Worm (Caenorhabditis elegans): ENCODE results near the gene sre-26.
A peak's percentile ranks its signal among the peaks of the same experiment; 100 is the strongest.

sre-26 gene

ce11 chrII:12460602-12461453, 40.4 kb upstream of the sre-26 start, which contains the start of gene tag-280:
TSS of gene tag-280 (plus strand) at chrII:12460652.
- TF ChIP-seq egrh-3 (GFP tag; IDR thresholded peaks at IDR 0.05) (no peak), nhr-90 (tag; optimal IDR thresholded peaks at IDR 0.05) (no peak), ztf-28 (GFP tag; IDR thresholded peaks at IDR 0.05) (no peak), xnd-1 (tag; optimal IDR thresholded peaks at IDR 0.05) (peak; percentile 36), sea-2 (GFP tag; IDR thresholded peaks at IDR 0.05) (no peak), repo-1 (tag; optimal IDR thresholded peaks at IDR 0.05) (no peak), chd-7 (tag; optimal IDR thresholded peaks at IDR 0.05) (no peak), hlh-26 (GFP tag; conservative IDR thresholded peaks at IDR 0.05) (no peak), lin-54 (GFP tag; optimal IDR thresholded peaks at IDR 0.05) (no peak), lin-40 (tag; optimal IDR thresholded peaks at IDR 0.05) (no peak), ztf-3 (GFP tag; optimal IDR thresholded peaks at IDR 0.05) (no peak), akir-1 (GFP tag; optimal IDR thresholded peaks at IDR 0.05) (no peak), tbp1 (GFP tag; optimal IDR thresholded peaks at IDR 0.05) (no peak), F22D6.2 (tag; optimal IDR thresholded peaks at IDR 0.05) (no peak), lsl-1 (GFP tag; optimal IDR thresholded peaks at IDR 0.05) (peak; percentile 75), bed-1 (GFP tag; IDR thresholded peaks at IDR 0.05) (no peak), F33H1.4 (GFP tag; IDR thresholded peaks at IDR 0.05) (peak; percentile 66), madf-10 (tag; optimal IDR thresholded peaks at IDR 0.05) (no peak), rcor-1 (GFP tag; IDR thresholded peaks at IDR 0.05) (no peak), madf-6 (GFP tag; IDR thresholded peaks at IDR 0.05) (peak; percentile 61; the same call in 1 of the 2 replicates), ceh-79 (tag; optimal IDR thresholded peaks at IDR 0.05) (no peak), die-1 (tag; optimal IDR thresholded peaks at IDR 0.05) (no peak), hrde-1 (tag; optimal IDR thresholded peaks at IDR 0.05; ENCODE audit: borderline replicate concordance) (no peak), lsy-27 (tag; optimal IDR thresholded peaks at IDR 0.05; ENCODE audit: borderline replicate concordance, insufficient read depth) (no peak), C17E4.6 (GFP tag; IDR thresholded peaks at IDR 0.05) (no peak), egl-18 (GFP tag; IDR thresholded peaks at IDR 0.05) (no peak), ama-1 (optimal IDR thresholded peaks at IDR 0.05) (no peak), ama-1 (GFP tag; optimal IDR thresholded peaks at IDR 0.05) (no peak), ekl-4 (GFP tag; IDR thresholded peaks at IDR 0.05) (no peak), ztf-18 (tag; optimal IDR thresholded peaks at IDR 0.05) (no peak), nfya-1 (tag; optimal IDR thresholded peaks at IDR 0.05; ENCODE audit: borderline replicate concordance, insufficient read depth) (no peak)

ce11 chrII:12459422-12459821, 39.0 kb upstream of the sre-26 start, which contains the start of gene tag-281:
TSS of gene tag-281 (plus strand) at chrII:12459761.
- TF ChIP-seq madf-8 (GFP tag; conservative IDR thresholded peaks at IDR 0.05): peak; percentile 32; the same call in 1 of the 2 replicates
- peak; percentile 50; the same call in 1 of the 2 replicates for TF ChIP-seq Y53G8AR.9 (GFP tag; conservative IDR thresholded peaks at IDR 0.05)
- TF ChIP-seq egl-44 (GFP tag; IDR thresholded peaks at IDR 0.05): no peak
- TF ChIP-seq mcd-1 (GFP tag; IDR thresholded peaks at IDR 0.05): peak; percentile 98
- no peak for TF ChIP-seq C17E4.6 (GFP tag; IDR thresholded peaks at IDR 0.05)
- no peak for TF ChIP-seq chd-7 (tag; optimal IDR thresholded peaks at IDR 0.05)
- TF ChIP-seq ceh-79 (tag; optimal IDR thresholded peaks at IDR 0.05): no peak
- TF ChIP-seq F55B11.4 (tag; optimal IDR thresholded peaks at IDR 0.05; ENCODE audit: borderline replicate concordance, insufficient read depth): no peak
- no peak for TF ChIP-seq bed-2 (GFP tag; IDR thresholded peaks at IDR 0.05)
- TF ChIP-seq snpc-4 (GFP tag; optimal IDR thresholded peaks at IDR 0.05): no peak
- TF ChIP-seq snpc-4 (tag; optimal IDR thresholded peaks at IDR 0.05): peak in 3 of 4 experiments; percentile 1 to 60 (median 33)
- no peak for TF ChIP-seq snpc-3.4 (tag; optimal IDR thresholded peaks at IDR 0.05)
- peak; percentile 28; the same call in 1 of the 2 replicates for TF ChIP-seq D2030.7 (GFP tag; IDR thresholded peaks at IDR 0.05)
- TF ChIP-seq C06A6.2 (GFP tag; conservative IDR thresholded peaks at IDR 0.05): no peak
- no peak for TF ChIP-seq T26A5.8 (tag; optimal IDR thresholded peaks at IDR 0.05)
- TF ChIP-seq F10E7.11 (tag; optimal IDR thresholded peaks at IDR 0.05): no peak
- peak; percentile 89 for TF ChIP-seq dpl-1 (GFP tag; optimal IDR thresholded peaks at IDR 0.05)
- TF ChIP-seq ZK185.1 (tag; optimal IDR thresholded peaks at IDR 0.05; ENCODE audit: poor library complexity, severe bottlenecking): no peak
- no peak for TF ChIP-seq ceh-40 (GFP tag; IDR thresholded peaks at IDR 0.05)
- no peak for TF ChIP-seq nfya-1 (tag; optimal IDR thresholded peaks at IDR 0.05; ENCODE audit: borderline replicate concordance, insufficient read depth)

Data from whole organism, young adult.